Fruit fly (Drosophila melanogaster) whole organism, embryonic: ENCODE data around the gene Cp18.

ENCODE experiments used
- ATbp ChIP-seq: fragments of 200-800 bp; sonication (Bioruptor generic); optimal IDR thresholded peaks from 2 replicates; lab custom pipeline; 2017; ENCODE audit warnings: missing biosample characterization, mild to moderate bottlenecking, missing genetic modification characterization, missing genetic modification reagents
- CG10321 ChIP-seq: fragments of 200-800 bp; sonication (Bioruptor generic); IDR thresholded peaks from 2 replicates; pipeline ENCODE4 v1.3.6; 2022; ENCODE audit warnings: missing biosample characterization, missing genetic modification characterization
- CG12071 ChIP-seq: fragments of 200-800 bp; sonication (Bioruptor generic); optimal IDR thresholded peaks from 3 replicates; lab custom pipeline; 2018; ENCODE audit warnings: missing biosample characterization, mild to moderate bottlenecking, missing genetic modification characterization
- CG1233 ChIP-seq: fragments of 200-800 bp; sonication (Bioruptor generic); optimal IDR thresholded peaks from 4 replicates; lab custom pipeline; 2018; ENCODE audit warnings: missing biosample characterization, mild to moderate bottlenecking, missing genetic modification characterization
- CG12769 ChIP-seq: fragments of 200-800 bp; sonication (Bioruptor generic); optimal IDR thresholded peaks from 2 replicates; lab custom pipeline; 2019; ENCODE audit warnings: missing biosample characterization, mild to moderate bottlenecking, missing genetic modification characterization, moderate library complexity
- CG13287 ChIP-seq: fragments of 200-800 bp; sonication (Bioruptor generic); IDR thresholded peaks from 2 replicates; pipeline ENCODE4 v1.3.6; 2022; ENCODE audit warnings: missing biosample characterization, missing genetic modification characterization; ENCODE audit not compliant: partially characterized antibody
- CG14014 ChIP-seq: fragments of 200-800 bp; sonication (Bioruptor generic); IDR thresholded peaks from 2 replicates; pipeline ENCODE4 v1.3.6; 2022; ENCODE audit warnings: missing biosample characterization, missing genetic modification characterization
- CG1603 ChIP-seq: fragments of 200-800 bp; sonication (Bioruptor generic); optimal IDR thresholded peaks from 2 replicates; lab custom pipeline; 2019; ENCODE audit warnings: missing biosample characterization, mild to moderate bottlenecking, missing genetic modification characterization, moderate library complexity
- CG17912 ChIP-seq: fragments of 200-800 bp; sonication (Bioruptor generic); optimal IDR thresholded peaks from 2 replicates; lab custom pipeline; 2018; ENCODE audit warnings: missing biosample characterization, mild to moderate bottlenecking, missing genetic modification characterization
- CG18011 ChIP-seq: fragments of 200-800 bp; sonication (Bioruptor generic); optimal IDR thresholded peaks from 2 replicates; lab custom pipeline; 2017; ENCODE audit warnings: missing biosample characterization, missing genetic modification characterization, mild to moderate bottlenecking, moderate library complexity, missing genotype
- CG18599 ChIP-seq: fragments of 200-800 bp; sonication (Bioruptor generic); optimal IDR thresholded peaks from 3 replicates; lab custom pipeline; 2017; ENCODE audit warnings: missing biosample characterization, missing genetic modification characterization, mild to moderate bottlenecking, moderate library complexity, missing genetic modification reagents
- CG18619 ChIP-seq: fragments of 200-800 bp; sonication (Bioruptor generic); optimal IDR thresholded peaks from 3 replicates; lab custom pipeline; 2017; ENCODE audit warnings: missing biosample characterization, mild to moderate bottlenecking, missing genetic modification characterization
- CG2875 ChIP-seq: fragments of 200-800 bp; sonication (Bioruptor generic); optimal IDR thresholded peaks from 2 replicates; lab custom pipeline; 2017; ENCODE audit warnings: missing biosample characterization, mild to moderate bottlenecking, missing genetic modification characterization, missing genetic modification reagents
- CG31365 ChIP-seq: fragments of 200-800 bp; sonication (Bioruptor generic); optimal IDR thresholded peaks from 2 replicates; lab custom pipeline; 2018; ENCODE audit warnings: missing biosample characterization, mild to moderate bottlenecking, missing genetic modification characterization
- CG32772 ChIP-seq: fragments of 200-800 bp; sonication (Bioruptor generic); IDR thresholded peaks from 2 replicates; pipeline ENCODE4 v1.3.6; 2022; ENCODE audit warnings: missing biosample characterization, missing genetic modification characterization
- CG3281 ChIP-seq: fragments of 200-800 bp; sonication (Bioruptor generic); optimal IDR thresholded peaks from 3 replicates; lab custom pipeline; 2017; ENCODE audit warnings: missing biosample characterization, mild to moderate bottlenecking, missing genetic modification characterization
- CG3407 ChIP-seq: fragments of 200-800 bp; sonication (Bioruptor generic); optimal IDR thresholded peaks from 2 replicates; lab custom pipeline; 2018; ENCODE audit warnings: missing biosample characterization, mild to moderate bottlenecking, missing genetic modification characterization
- CG42726 ChIP-seq: fragments of 200-800 bp; sonication (Bioruptor generic); IDR thresholded peaks from 2 replicates; pipeline ENCODE4 v1.3.6; 2022; ENCODE audit warnings: missing biosample characterization, missing genetic modification characterization; ENCODE audit not compliant: partially characterized antibody
- CG6175 ChIP-seq: fragments of 200-800 bp; sonication (Bioruptor generic); IDR thresholded peaks from 3 replicates; pipeline ENCODE4 v1.3.6; 2022; ENCODE audit warnings: missing biosample characterization, missing genetic modification characterization
- CG6765 ChIP-seq: fragments of 200-800 bp; sonication (Bioruptor generic); optimal IDR thresholded peaks from 3 replicates; lab custom pipeline; 2017; ENCODE audit warnings: missing biosample characterization, mild to moderate bottlenecking, missing genetic modification characterization
- CG6791 ChIP-seq: fragments of 200-800 bp; sonication (Bioruptor generic); IDR thresholded peaks from 3 replicates; pipeline ENCODE4 v1.3.6; 2022; ENCODE audit warnings: missing biosample characterization, missing genetic modification characterization; ENCODE audit not compliant: partially characterized antibody
- CG6813 ChIP-seq: fragments of 200-800 bp; sonication (Bioruptor generic); optimal IDR thresholded peaks from 2 replicates; lab custom pipeline; 2017; ENCODE audit warnings: missing biosample characterization, missing genetic modification characterization, mild to moderate bottlenecking, moderate library complexity, missing genetic modification reagents
- CG7987 ChIP-seq: fragments of 200-800 bp; sonication (Bioruptor generic); optimal IDR thresholded peaks from 2 replicates; lab custom pipeline; 2018; ENCODE audit warnings: missing biosample characterization, mild to moderate bottlenecking, missing genetic modification characterization, moderate library complexity
- CG9215 ChIP-seq: fragments of 200-800 bp; sonication (Bioruptor generic); IDR thresholded peaks from 2 replicates; pipeline ENCODE4 v1.3.6; 2022; ENCODE audit warnings: missing biosample characterization, missing genetic modification characterization
- CG9727 ChIP-seq: fragments of 200-800 bp; sonication (Bioruptor generic); optimal IDR thresholded peaks from 3 replicates; lab custom pipeline; 2017; ENCODE audit warnings: missing biosample characterization, mild to moderate bottlenecking, missing genetic modification characterization
- CG9932 ChIP-seq: fragments of 200-800 bp; sonication (Bioruptor generic); IDR thresholded peaks from 2 replicates; pipeline ENCODE4 v1.3.6; 2022; ENCODE audit warnings: missing biosample characterization, missing genetic modification characterization
- CrebB ChIP-seq: fragments of 200-800 bp; sonication (Bioruptor generic); optimal IDR thresholded peaks from 3 replicates; lab custom pipeline; 2018; ENCODE audit warnings: missing biosample characterization, mild to moderate bottlenecking, missing genetic modification characterization
- D ChIP-seq, 2 experiments: fragments of 200-800 bp in 1 of 2; fragments of >200 bp in 1 of 2; sonication (Bioruptor generic) in 1 of 2; optimal IDR thresholded peaks; 2 replicates in 1 of 2; 3 replicates in 1 of 2; lab custom pipeline; 2017; ENCODE audit warnings: mild to moderate bottlenecking in 1 of 2, missing biosample characterization in 1 of 2, missing genetic modification characterization in 1 of 2, missing genetic modification reagents in 1 of 2
- Dbx ChIP-seq: fragments of 200-800 bp; sonication (Bioruptor generic); IDR thresholded peaks from 3 replicates; pipeline ENCODE4 v1.3.6; 2022; ENCODE audit warnings: missing biosample characterization, missing genetic modification characterization
- H15 ChIP-seq: fragments of 200-800 bp; sonication (Bioruptor generic); IDR thresholded peaks from 3 replicates; pipeline ENCODE4 v1.3.6; 2022; ENCODE audit warnings: missing biosample characterization, missing genetic modification characterization
- HLH4C ChIP-seq: fragments of 200-800 bp; sonication (Bioruptor generic); IDR thresholded peaks from 3 replicates; pipeline ENCODE4 v1.3.6; 2022; ENCODE audit warnings: missing biosample characterization, missing genetic modification characterization; ENCODE audit not compliant: partially characterized antibody
- Hey ChIP-seq: fragments of 200-800 bp; sonication (Bioruptor generic); optimal IDR thresholded peaks from 3 replicates; lab custom pipeline; 2018; ENCODE audit warnings: missing biosample characterization, mild to moderate bottlenecking, missing genetic modification characterization
- Hmr ChIP-seq: fragments of 200-800 bp; sonication (Bioruptor generic); optimal IDR thresholded peaks from 3 replicates; lab custom pipeline; 2017; ENCODE audit warnings: mild to moderate bottlenecking, missing biosample characterization, missing genetic modification reagents, missing genetic modification characterization
- Med ChIP-seq: fragments of 200-800 bp; sonication (Bioruptor generic); peaks from one replicate; lab custom pipeline; 2016; ENCODE audit warnings: missing biosample characterization, missing genetic modification characterization, mild to moderate bottlenecking, inconsistent platforms, moderate library complexity
- NFAT ChIP-seq: fragments of 200-800 bp; sonication (Bioruptor generic); IDR thresholded peaks from 2 replicates; pipeline ENCODE4 v1.3.6; 2022; ENCODE audit warnings: missing biosample characterization, missing genetic modification characterization
- Pdp1 ChIP-seq, 2 experiments: fragments of 200-800 bp; sonication (Bioruptor generic); optimal IDR thresholded peaks; 3 replicates each; lab custom pipeline; 2016; ENCODE audit warnings: missing biosample characterization in 2 of 2, missing genetic modification characterization in 2 of 2, mild to moderate bottlenecking in 1 of 2, moderate library complexity in 1 of 2
- Ravus ChIP-seq: fragments of 200-800 bp; sonication (Bioruptor generic); IDR thresholded peaks from 2 replicates; pipeline ENCODE4 v1.3.6; 2022; ENCODE audit warnings: missing biosample characterization, missing genetic modification characterization
- ci ChIP-seq: fragments of 200-800 bp; sonication (Bioruptor generic); IDR thresholded peaks from 3 replicates; pipeline ENCODE4 v1.3.6; 2022; ENCODE audit warnings: missing biosample characterization, missing genetic modification characterization
- eve ChIP-seq, 2 experiments: fragments of >200 bp; optimal IDR thresholded peaks; 2 replicates each; lab custom pipeline; 2017; ENCODE audit warnings: missing biosample characterization in 2 of 2, missing genetic modification characterization in 2 of 2
- grau ChIP-seq: fragments of 200-800 bp; optimal IDR thresholded peaks from 3 replicates; lab custom pipeline; 2019; ENCODE audit warnings: missing biosample characterization, mild to moderate bottlenecking, missing genetic modification characterization, moderate library complexity
- grn ChIP-seq: fragments of 200-800 bp; sonication (Bioruptor generic); optimal IDR thresholded peaks from 3 replicates; lab custom pipeline; 2017; ENCODE audit warnings: missing biosample characterization, missing genetic modification characterization
- jigr1 ChIP-seq: fragments of 200-800 bp; sonication (Bioruptor generic); IDR thresholded peaks from 3 replicates; pipeline ENCODE4 v1.3.6; 2022; ENCODE audit warnings: missing biosample characterization, missing genetic modification characterization
- jumu ChIP-seq: fragments of 200-800 bp; sonication (Bioruptor generic); optimal IDR thresholded peaks from 3 replicates; lab custom pipeline; 2016; ENCODE audit warnings: missing biosample characterization, missing genetic modification characterization
- rib ChIP-seq: fragments of 200-800 bp; sonication (Bioruptor generic); IDR thresholded peaks from 2 replicates; pipeline ENCODE4 v1.3.6; 2022; ENCODE audit warnings: missing biosample characterization, missing genetic modification characterization
- scrt ChIP-seq: fragments of 200-800 bp; sonication (Bioruptor generic); optimal IDR thresholded peaks from 2 replicates; lab custom pipeline; 2018; ENCODE audit warnings: missing biosample characterization, mild to moderate bottlenecking, missing genetic modification characterization, moderate library complexity
- sr ChIP-seq: fragments of 200-800 bp; sonication (Bioruptor generic); IDR thresholded peaks from 3 replicates; pipeline ENCODE4 v1.3.6; 2022; ENCODE audit warnings: missing biosample characterization, missing genetic modification characterization
- stc ChIP-seq: fragments of 200-800 bp; sonication (Bioruptor generic); IDR thresholded peaks from 2 replicates; pipeline ENCODE4 v1.3.6; 2022; ENCODE audit warnings: missing biosample characterization, missing genetic modification characterization
- vvl ChIP-seq: fragments of 200-800 bp; sonication (Bioruptor generic); IDR thresholded peaks from 2 replicates; pipeline ENCODE4 v1.3.6; 2022; ENCODE audit warnings: missing biosample characterization, missing genetic modification characterization

Gene Cp18

DNA sequence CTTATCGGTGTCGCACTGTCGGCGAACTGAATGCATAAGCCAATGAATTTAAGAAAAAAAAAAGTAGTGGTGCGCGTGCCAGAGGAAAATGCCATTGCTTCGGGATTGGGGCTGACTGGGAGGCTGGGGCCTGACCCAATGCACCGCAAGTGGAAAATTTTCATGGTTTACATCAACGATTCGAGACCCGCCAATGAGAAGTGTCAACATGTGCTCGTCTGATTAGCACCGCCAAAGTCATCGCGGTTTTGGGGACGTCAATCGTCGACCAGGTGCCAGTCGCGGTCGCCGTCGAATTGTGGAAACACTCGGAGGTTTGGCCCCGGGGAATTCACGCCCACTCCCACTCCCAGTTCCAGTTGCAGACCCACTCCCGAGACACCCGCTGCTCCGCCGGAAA lies 42.8 kb upstream of the Cp18 start (continued):
- TF ChIP-seq stc (peak; percentile 20; the same call in 1 of the 2 replicates), CG7987 (GFP tag; lab: Kevin White, UChicago) (peak; percentile 40), CG3281 (GFP tag; lab: Kevin White, UChicago) (peak; percentile 31), Hey (tag; lab: Kevin White, UChicago) (peak; percentile 33), CG9727 (GFP tag; lab: Kevin White, UChicago) (peak; percentile 27), CG6813 (GFP tag; lab: Kevin White, UChicago) (peak; percentile 52), CG17912 (GFP tag; lab: Kevin White, UChicago) (peak; percentile 28), NFAT (GFP tag; lab: Robert Waterston, UW) (0 out of 2 replicates have a peak, but pooled peaks have one; percentile 46), CG18599 (peak; percentile 60), Dbx (0 out of 3 replicates have a peak, but pooled peaks have one; percentile 51), CG14014 (GFP tag; lab: Robert Waterston, UW) (peak; percentile 54; the same call in 1 of the 2 replicates), Med (GFP tag; lab: Kevin White, UChicago) (peak; percentile 85), jigr1 (GFP tag; lab: Robert Waterston, UW) (no peak), grn (no peak), CG6175 (GFP tag; lab: Robert Waterston, UW) (0 out of 3 replicates have a peak, but pooled peaks have one; percentile 54), vvl (GFP tag; lab: Robert Waterston, UW) (peak; percentile 43; the same call in 1 of the 2 replicates), jumu (GFP tag; lab: Kevin White, UChicago) (peak; percentile 13), H15 (GFP tag; lab: Robert Waterston, UW) (0 out of 3 replicates have a peak, but pooled peaks have one; percentile 48), CG10321 (GFP tag; lab: Robert Waterston, UW) (0 out of 2 replicates have a peak, but pooled peaks have one; percentile 26), Hmr (GFP tag; lab: Kevin White, UChicago) (peak; percentile 47), rib (GFP tag; lab: Robert Waterston, UW) (0 out of 2 replicates have a peak, but pooled peaks have one; percentile 35), CG9932 (GFP tag; lab: Robert Waterston, UW) (peak; percentile 43; the same call in 1 of the 2 replicates), D (optimal IDR thresholded peaks at IDR 0.05; lab: Kevin White, UChicago) (no peak), D (GFP tag; optimal IDR thresholded peaks at IDR 0.05; lab: Kevin White, UChicago) (peak; percentile 7), Ravus (GFP tag; lab: Robert Waterston, UW) (no peak), ATbp (GFP tag; lab: Kevin White, UChicago) (peak; percentile 80), scrt (GFP tag; lab: Kevin White, UChicago) (peak; percentile 34), CG13287 (GFP tag; lab: Robert Waterston, UW) (no peak), CG1233 (GFP tag; lab: Kevin White, UChicago) (peak; percentile 6), eve (GFP tag; optimal IDR thresholded peaks at IDR 0.05; lab: Kevin White, UChicago) (no peak), CG1603 (tag; lab: Kevin White, UChicago) (peak; percentile 19), CG6765 (peak; percentile 51), Pdp1 (GFP tag; optimal IDR thresholded peaks at IDR 0.05; lab: Kevin White, UChicago) (peak in 1 of 2 experiments; percentile 17), CG12071 (GFP tag; lab: Kevin White, UChicago) (peak; percentile 59), CG9215 (GFP tag; lab: Robert Waterston, UW) (no peak), ci (GFP tag; lab: Robert Waterston, UW) (peak; percentile 60; the same call in 2 of the 3 replicates), CG32772 (GFP tag; lab: Robert Waterston, UW) (no peak), CG3407 (GFP tag; lab: Kevin White, UChicago) (peak; percentile 54), CG18011 (no peak), CG12769 (peak; percentile 60), CG42726 (no peak), CG31365 (tag; lab: Kevin White, UChicago) (peak; percentile 31), CG6791 (GFP tag; lab: Robert Waterston, UW) (no peak), CG18619 (GFP tag; lab: Kevin White, UChicago) (peak; percentile 35), CG2875 (peak; percentile 14), sr (GFP tag; lab: Robert Waterston, UW) (0 out of 3 replicates have a peak, but pooled peaks have one; percentile 8), grau (no peak), HLH4C (GFP tag; lab: Robert Waterston, UW) (no peak), CrebB (peak; percentile 28)
